Worm (Caenorhabditis elegans): ENCODE measurements around the gene wsp-1.

DNA sequence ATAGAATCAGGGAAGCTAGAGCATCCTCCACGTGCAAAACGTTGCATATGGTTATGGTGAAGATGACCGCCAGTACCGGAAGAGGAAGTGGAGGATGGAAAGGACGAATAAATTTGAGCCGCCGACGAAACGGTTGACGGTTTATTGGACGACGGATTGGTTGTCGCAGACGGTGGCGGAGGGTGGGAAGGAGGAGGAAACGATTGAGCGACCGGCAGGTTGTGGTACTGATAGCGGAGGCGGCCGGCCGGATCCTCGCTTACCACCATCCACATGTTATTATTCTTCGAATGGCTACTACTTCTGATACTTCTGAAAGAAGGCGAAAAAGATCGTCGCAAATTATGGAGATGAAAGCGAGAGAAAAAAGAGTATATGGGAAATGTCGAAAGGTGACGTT is 5.9 kb downstream of the wsp-1 start:
- no peak for TF ChIP-seq flh-1 (GFP tag; optimal IDR thresholded peaks at IDR 0.05)
- no peak for TF ChIP-seq lsy-2 (tag; optimal IDR thresholded peaks at IDR 0.05)
- TF ChIP-seq nhr-237 (tag; optimal IDR thresholded peaks at IDR 0.05) = no peak
- TF ChIP-seq hlh-1 (tag; optimal IDR thresholded peaks at IDR 0.05) = no peak
- no peak for TF ChIP-seq nhr-76 (tag; optimal IDR thresholded peaks at IDR 0.05)
- no peak for TF ChIP-seq ces-1 (GFP tag; optimal IDR thresholded peaks at IDR 0.05)
- TF ChIP-seq ceh-39 (tag; optimal IDR thresholded peaks at IDR 0.05) = no peak
- no peak for TF ChIP-seq sem-2 (GFP tag; optimal IDR thresholded peaks at IDR 0.05)
- no peak for TF ChIP-seq nhr-12 (tag; optimal IDR thresholded peaks at IDR 0.05)
- TF ChIP-seq lin-13 (tag; optimal IDR thresholded peaks at IDR 0.05) = no peak
- no peak for TF ChIP-seq blmp-1 (tag; optimal IDR thresholded peaks at IDR 0.05)
